Fruit fly (Drosophila melanogaster) whole organism, embryonic: ENCODE data around the gene CG13603.
A peak's percentile ranks its signal among the peaks of the same experiment; 100 is the strongest.

Experiments
- ATbp ChIP-seq: fragments of 200-800 bp; sonication (Bioruptor generic); optimal IDR thresholded peaks from 2 replicates; lab custom pipeline; 2017; ENCODE audit warnings: missing biosample characterization, mild to moderate bottlenecking, missing genetic modification characterization, missing genetic modification reagents
- Atf-2 ChIP-seq: fragments of 200-800 bp; sonication (Bioruptor generic); optimal IDR thresholded peaks from 2 replicates; lab custom pipeline; 2016; ENCODE audit warnings: missing biosample characterization, missing genetic modification characterization
- Atf6 ChIP-seq: fragments of 200-800 bp; sonication (Bioruptor generic); IDR thresholded peaks from 2 replicates; pipeline ENCODE4 v1.3.6; 2022; ENCODE audit warnings: missing biosample characterization, missing genetic modification characterization
- C15 ChIP-seq: fragments of 200-800 bp; sonication (Bioruptor generic); IDR thresholded peaks from 3 replicates; pipeline ENCODE4 v1.3.6; 2022; ENCODE audit warnings: missing biosample characterization, missing genetic modification characterization
- CG10543 ChIP-seq: fragments of 200-800 bp; sonication (Bioruptor generic); optimal IDR thresholded peaks from 3 replicates; lab custom pipeline; 2017; ENCODE audit warnings: missing biosample characterization, mild to moderate bottlenecking, missing genetic modification characterization, moderate library complexity
- CG10654 ChIP-seq: fragments of 200-800 bp; sonication (Bioruptor generic); optimal IDR thresholded peaks from 2 replicates; lab custom pipeline; 2016; ENCODE audit warnings: missing biosample characterization, missing genetic modification characterization
- CG12071 ChIP-seq: fragments of 200-800 bp; sonication (Bioruptor generic); optimal IDR thresholded peaks from 3 replicates; lab custom pipeline; 2018; ENCODE audit warnings: missing biosample characterization, mild to moderate bottlenecking, missing genetic modification characterization
- CG12299 ChIP-seq: fragments of 200-800 bp; sonication (Bioruptor generic); optimal IDR thresholded peaks from 2 replicates; lab custom pipeline; 2018; ENCODE audit warnings: missing biosample characterization, mild to moderate bottlenecking, missing genetic modification characterization
- CG13775 ChIP-seq: fragments of 200-800 bp; sonication (Bioruptor generic); optimal IDR thresholded peaks from 3 replicates; lab custom pipeline; 2017; ENCODE audit warnings: missing biosample characterization, mild to moderate bottlenecking, missing genetic modification characterization
- CG15479 ChIP-seq: fragments of 200-800 bp; sonication (Bioruptor generic); optimal IDR thresholded peaks from 3 replicates; lab custom pipeline; 2019; ENCODE audit warnings: missing biosample characterization, mild to moderate bottlenecking, missing genetic modification characterization, moderate library complexity
- CG2678 ChIP-seq: fragments of 200-800 bp; sonication (Bioruptor generic); optimal IDR thresholded peaks from 3 replicates; lab custom pipeline; 2019; ENCODE audit warnings: missing biosample characterization, mild to moderate bottlenecking, missing genetic modification characterization, moderate library complexity
- CG3281 ChIP-seq: fragments of 200-800 bp; sonication (Bioruptor generic); optimal IDR thresholded peaks from 3 replicates; lab custom pipeline; 2017; ENCODE audit warnings: missing biosample characterization, mild to moderate bottlenecking, missing genetic modification characterization
- CG4360 ChIP-seq: fragments of 200-800 bp; sonication (Bioruptor generic); IDR thresholded peaks from 2 replicates; pipeline ENCODE4 v1.3.6; 2022; ENCODE audit warnings: missing biosample characterization, missing genetic modification characterization
- CG43689 ChIP-seq: fragments of 200-800 bp; sonication (Bioruptor generic); IDR thresholded peaks from 2 replicates; pipeline ENCODE4 v1.3.6; 2022; ENCODE audit warnings: missing biosample characterization, missing genetic modification characterization
- CG5245 ChIP-seq: fragments of 200-800 bp; sonication (Bioruptor generic); optimal IDR thresholded peaks from 3 replicates; lab custom pipeline; 2016; ENCODE audit warnings: missing biosample characterization, missing genetic modification characterization
- CG6813 ChIP-seq: fragments of 200-800 bp; sonication (Bioruptor generic); optimal IDR thresholded peaks from 2 replicates; lab custom pipeline; 2017; ENCODE audit warnings: missing biosample characterization, missing genetic modification characterization, mild to moderate bottlenecking, moderate library complexity, missing genetic modification reagents
- CG8478 ChIP-seq: fragments of >200 bp; optimal IDR thresholded peaks from 2 replicates; lab custom pipeline; 2018
- CG9609 ChIP-seq: fragments of 200-800 bp; sonication (Bioruptor generic); optimal IDR thresholded peaks from 3 replicates; lab custom pipeline; 2016; ENCODE audit warnings: missing biosample characterization, missing genetic modification characterization
- Chrac-16 ChIP-seq: fragments of 200-800 bp; sonication (Bioruptor generic); optimal IDR thresholded peaks from 3 replicates; lab custom pipeline; 2016; ENCODE audit warnings: missing biosample characterization, missing genetic modification characterization
- Dip2 ChIP-seq: fragments of 200-800 bp; sonication (Bioruptor generic); IDR thresholded peaks from 2 replicates; pipeline ENCODE4 v1.3.6; 2022; ENCODE audit warnings: missing biosample characterization, missing genetic modification characterization
- Dip3 ChIP-seq: fragments of 200-800 bp; sonication (Bioruptor generic); optimal IDR thresholded peaks from 3 replicates; lab custom pipeline; 2016; ENCODE audit warnings: missing biosample characterization, missing genetic modification characterization
- Doc2 ChIP-seq: fragments of 200-800 bp; sonication (Bioruptor generic); IDR thresholded peaks from 2 replicates; pipeline ENCODE4 v1.3.6; 2022; ENCODE audit warnings: missing biosample characterization, missing genetic modification characterization
- Drgx ChIP-seq: fragments of 200-800 bp; sonication (Bioruptor generic); IDR thresholded peaks from 2 replicates; pipeline ENCODE4 v1.3.6; 2022; ENCODE audit warnings: missing biosample characterization, missing genetic modification characterization
- Fer1 ChIP-seq: fragments of 200-800 bp; sonication (Bioruptor generic); optimal IDR thresholded peaks from 2 replicates; lab custom pipeline; 2017; ENCODE audit warnings: missing biosample characterization, mild to moderate bottlenecking, missing genetic modification characterization
- Ptx1 ChIP-seq: fragments of 200-800 bp; sonication (Bioruptor generic); IDR thresholded peaks from 2 replicates; pipeline ENCODE4 v1.3.6; 2022; ENCODE audit warnings: missing biosample characterization, missing genetic modification characterization
- Stat92E ChIP-seq, 3 experiments: fragments of >200 bp in 2 of 3; fragments of 200-800 bp in 1 of 3; sonication (Bioruptor generic) in 1 of 3; optimal IDR thresholded peaks; 2 replicates each; lab custom pipeline; 2017 to 2019; ENCODE audit warnings: missing biosample characterization in 3 of 3, missing genetic modification characterization in 3 of 3, mild to moderate bottlenecking in 1 of 3, moderate library complexity in 1 of 3
- abd-A ChIP-seq: fragments of 200-800 bp; sonication (Bioruptor generic); optimal IDR thresholded peaks from 3 replicates; lab custom pipeline; 2019; ENCODE audit warnings: missing biosample characterization, mild to moderate bottlenecking, missing genetic modification characterization, moderate library complexity
- az2 ChIP-seq: fragments of 200-800 bp; sonication (Bioruptor generic); optimal IDR thresholded peaks from 3 replicates; lab custom pipeline; 2016; ENCODE audit warnings: missing biosample characterization, missing genetic modification characterization
- br ChIP-seq: fragments of >200 bp; optimal IDR thresholded peaks from 2 replicates; lab custom pipeline; 2017
- cas ChIP-seq: fragments of 200-800 bp; sonication (Bioruptor generic); IDR thresholded peaks from 2 replicates; pipeline ENCODE4 v1.3.6; 2022; ENCODE audit warnings: missing biosample characterization, missing genetic modification characterization
- corto ChIP-seq: fragments of 200-800 bp; sonication (Bioruptor generic); optimal IDR thresholded peaks from 2 replicates; lab custom pipeline; 2016; ENCODE audit warnings: missing biosample characterization, mild to moderate bottlenecking, missing genetic modification characterization, moderate library complexity
- crol ChIP-seq: fragments of 200-800 bp; sonication (Bioruptor generic); IDR thresholded peaks from 2 replicates; pipeline ENCODE4 v1.3.6; 2022; ENCODE audit warnings: missing biosample characterization, missing genetic modification characterization
- crp ChIP-seq, 2 experiments: fragments of 200-800 bp; sonication (Bioruptor generic); optimal IDR thresholded peaks; 2 replicates in 1 of 2; 3 replicates in 1 of 2; lab custom pipeline; 2017; ENCODE audit warnings: missing biosample characterization in 2 of 2, missing genetic modification characterization in 2 of 2, mild to moderate bottlenecking in 1 of 2, moderate library complexity in 1 of 2
- dan ChIP-seq: fragments of 200-800 bp; sonication (Bioruptor generic); IDR thresholded peaks from 2 replicates; pipeline ENCODE4 v1.3.6; 2022; ENCODE audit warnings: missing biosample characterization, missing genetic modification characterization
- dati ChIP-seq: fragments of 200-800 bp; sonication (Bioruptor generic); IDR thresholded peaks from 2 replicates; pipeline ENCODE4 v1.3.6; 2022; ENCODE audit warnings: missing biosample characterization, missing genetic modification characterization
- dm ChIP-seq: fragments of 200-800 bp; sonication (Bioruptor generic); optimal IDR thresholded peaks from 3 replicates; lab custom pipeline; 2016; ENCODE audit warnings: missing biosample characterization, missing genetic modification characterization
- ems ChIP-seq: fragments of 200-800 bp; sonication (Bioruptor generic); optimal IDR thresholded peaks from 3 replicates; lab custom pipeline; 2016; ENCODE audit warnings: missing biosample characterization, missing genetic modification characterization
- gsb ChIP-seq: fragments of 200-800 bp; sonication (Bioruptor generic); IDR thresholded peaks from 2 replicates; pipeline ENCODE4 v1.3.6; 2022; ENCODE audit warnings: missing biosample characterization, missing genetic modification characterization
- ham ChIP-seq: fragments of 200-800 bp; sonication (Bioruptor generic); IDR thresholded peaks from 2 replicates; pipeline ENCODE4 v1.3.6; 2022; ENCODE audit warnings: missing biosample characterization, missing genetic modification characterization
- hb ChIP-seq: fragments of 200-800 bp; sonication (Bioruptor generic); IDR thresholded peaks from 3 replicates; pipeline ENCODE4 v1.3.6; 2022; ENCODE audit warnings: missing biosample characterization, missing genetic modification characterization; ENCODE audit not compliant: partially characterized antibody
- maf-S ChIP-seq: fragments of 200-800 bp; sonication (Bioruptor generic); optimal IDR thresholded peaks from 2 replicates; lab custom pipeline; 2016; ENCODE audit warnings: missing biosample characterization, missing genetic modification characterization
- mam ChIP-seq: fragments of 200-800 bp; sonication (Bioruptor generic); optimal IDR thresholded peaks from 3 replicates; lab custom pipeline; 2016; ENCODE audit warnings: missing biosample characterization, missing genetic modification characterization
- p53 ChIP-seq: fragments of 200-800 bp; sonication (Bioruptor generic); optimal IDR thresholded peaks from 2 replicates; lab custom pipeline; 2016; ENCODE audit warnings: missing biosample characterization, missing genetic modification characterization
- psq ChIP-seq: fragments of 200-800 bp; sonication (Bioruptor generic); optimal IDR thresholded peaks from 2 replicates; lab custom pipeline; 2017; ENCODE audit warnings: missing biosample characterization, missing genetic modification characterization
- ranshi ChIP-seq: fragments of 200-800 bp; sonication (Bioruptor generic); IDR thresholded peaks from 2 replicates; pipeline ENCODE4 v1.3.6; 2022; ENCODE audit warnings: missing biosample characterization, missing genetic modification characterization
- sens-2 ChIP-seq: fragments of 200-800 bp; sonication (Bioruptor generic); IDR thresholded peaks from 2 replicates; pipeline ENCODE4 v1.3.6; 2022; ENCODE audit warnings: missing biosample characterization, missing genetic modification characterization
- seq ChIP-seq: fragments of 200-800 bp; sonication (Bioruptor generic); IDR thresholded peaks from 2 replicates; pipeline ENCODE4 v1.3.6; 2022; ENCODE audit warnings: missing biosample characterization, missing genetic modification characterization
- so ChIP-seq: fragments of 200-800 bp; sonication (Bioruptor generic); IDR thresholded peaks from 3 replicates; pipeline ENCODE4 v1.3.6; 2022; ENCODE audit warnings: missing biosample characterization, missing genetic modification characterization
- stwl ChIP-seq: fragments of 200-800 bp; sonication (Bioruptor generic); optimal IDR thresholded peaks from 3 replicates; lab custom pipeline; 2018; ENCODE audit warnings: missing biosample characterization, mild to moderate bottlenecking, missing genetic modification characterization, moderate library complexity
- tap ChIP-seq: fragments of 200-800 bp; optimal IDR thresholded peaks from 3 replicates; lab custom pipeline; 2019; ENCODE audit warnings: missing biosample characterization, mild to moderate bottlenecking, missing genetic modification characterization, moderate library complexity
- zen2 ChIP-seq: fragments of 200-800 bp; sonication (Bioruptor generic); IDR thresholded peaks from 3 replicates; pipeline ENCODE4 v1.3.6; 2022; ENCODE audit warnings: missing biosample characterization, missing genetic modification characterization; ENCODE audit not compliant: partially characterized antibody

CG13603 gene

DNA sequence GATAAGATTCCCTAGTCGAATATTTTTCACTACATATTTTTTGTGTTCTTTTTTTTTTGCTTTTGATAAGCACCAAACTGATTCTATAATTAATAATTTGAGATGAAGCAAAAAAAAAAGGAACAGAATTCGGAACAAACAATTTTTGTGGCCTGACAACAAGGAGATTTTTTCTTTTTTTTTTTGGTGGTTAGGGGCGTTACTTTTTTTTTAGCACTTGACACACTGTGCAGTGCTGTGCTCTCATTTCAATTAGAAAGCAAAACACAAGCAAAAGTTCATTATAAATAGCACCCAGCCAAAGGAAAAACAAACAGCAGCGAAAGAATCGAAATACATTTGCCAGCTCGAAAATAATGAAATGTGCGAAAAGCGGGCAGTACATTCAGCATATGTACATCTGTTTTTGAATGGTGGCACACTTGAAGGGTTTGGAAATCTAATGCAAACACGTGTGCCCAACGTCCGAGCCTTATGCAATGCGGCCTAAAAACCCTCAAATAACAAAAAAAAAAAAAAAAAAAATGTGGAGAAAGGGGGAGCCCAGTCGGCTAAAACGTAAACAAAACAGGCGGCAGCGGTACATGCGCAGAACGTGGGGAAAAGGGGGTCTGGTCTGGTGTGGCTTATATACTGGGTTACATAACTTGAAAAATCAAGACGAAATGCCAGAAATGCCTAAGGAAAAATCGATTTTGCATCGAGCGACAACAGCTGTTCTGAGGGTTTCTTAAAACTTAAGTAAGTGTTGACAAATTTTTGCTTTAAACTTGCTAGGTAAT is 44.5 kb downstream of the CG13603 start (continued):
- TF ChIP-seq CG12071 (GFP tag; lab: Kevin White, UChicago) (no peak), CG10654 (no peak), CG15479 (GFP tag; lab: Kevin White, UChicago) (no peak), dati (no peak), CG12299 (tag; lab: Kevin White, UChicago) (no peak), so (GFP tag; lab: Robert Waterston, UW) (no peak), CG2678 (tag; lab: Kevin White, UChicago) (peak; percentile 42), crol (GFP tag; lab: Robert Waterston, UW) (0 out of 2 replicates have a peak, but pooled peaks have one; percentile 14), sens-2 (GFP tag; lab: Robert Waterston, UW) (no peak), Fer1 (no peak), CG13775 (GFP tag; lab: Kevin White, UChicago) (peak; percentile 19), abd-A (tag; lab: Kevin White, UChicago) (no peak), Doc2 (GFP tag; lab: Robert Waterston, UW) (no peak), ATbp (GFP tag; lab: Kevin White, UChicago) (peak; percentile 1), tap (no peak), seq (GFP tag; lab: Robert Waterston, UW) (peak; percentile 29; the same call in 1 of the 2 replicates), hb (no peak), ems (GFP tag; lab: Kevin White, UChicago) (no peak), CG8478 (lab: Kevin White, UChicago) (no peak), Chrac-16 (GFP tag; lab: Kevin White, UChicago) (peak; percentile 1), ham (GFP tag; lab: Robert Waterston, UW) (no peak), CG10543 (GFP tag; lab: Kevin White, UChicago) (no peak), zen2 (GFP tag; lab: Robert Waterston, UW) (no peak), CG6813 (GFP tag; lab: Kevin White, UChicago) (no peak), br (lab: Kevin White, UChicago) (no peak), dm (GFP tag; lab: Kevin White, UChicago) (peak; percentile 7), crp (GFP tag; optimal IDR thresholded peaks at IDR 0.05; lab: Kevin White, UChicago) (no peak), Dip3 (peak; percentile 41), p53 (GFP tag; lab: Kevin White, UChicago) (no peak), psq (GFP tag; lab: Kevin White, UChicago) (no peak), CG43689 (no peak), Atf6 (GFP tag; lab: Robert Waterston, UW) (0 out of 2 replicates have a peak, but pooled peaks have one; percentile 11), corto (GFP tag; lab: Kevin White, UChicago) (no peak), Ptx1 (peak; percentile 52), C15 (GFP tag; lab: Robert Waterston, UW) (no peak), ranshi (GFP tag; lab: Robert Waterston, UW) (peak; percentile 57), Atf-2 (GFP tag; lab: Kevin White, UChicago) (no peak), CG4360 (GFP tag; lab: Robert Waterston, UW) (no peak), maf-S (GFP tag; lab: Kevin White, UChicago) (no peak), CG5245 (GFP tag; lab: Kevin White, UChicago) (no peak), Dip2 (GFP tag; lab: Robert Waterston, UW) (no peak), stwl (tag; lab: Kevin White, UChicago) (no peak), mam (GFP tag; lab: Kevin White, UChicago) (peak; percentile 48), CG3281 (GFP tag; lab: Kevin White, UChicago) (peak; percentile 46), CG9609 (GFP tag; lab: Kevin White, UChicago) (peak; percentile 0), gsb (GFP tag; lab: Robert Waterston, UW) (no peak), Stat92E (GFP tag; optimal IDR thresholded peaks at IDR 0.05; lab: Kevin White, UChicago) (no peak), az2 (peak; percentile 26), dan (GFP tag; lab: Robert Waterston, UW) (no peak), cas (no peak), Drgx (GFP tag; lab: Robert Waterston, UW) (peak; percentile 58)
